Worm (Caenorhabditis elegans) whole organism, midembryonic: ENCODE results near the gene F09F9.3.

Experiments used
- T22C8.4 ChIP-seq: fragments of 200-800 bp; sonication (Bioruptor generic); IDR thresholded peaks from 2 replicates; pipeline ENCODE4 v1.3.6; 2022; ENCODE audit warnings: missing genetic modification characterization, missing compliant biosample characterization
- cog-1 ChIP-seq: sonication (generic microtip); optimal IDR thresholded peaks from 2 replicates; lab custom pipeline; 2016; ENCODE audit warnings: missing genetic modification characterization, missing compliant biosample characterization
- flt-1 ChIP-seq: fragments of 200-800 bp; sonication (Bioruptor generic); IDR thresholded peaks from 2 replicates; pipeline ENCODE4 v1.3.6; 2022; ENCODE audit warnings: missing genetic modification characterization, missing compliant biosample characterization
- klf-2 ChIP-seq: fragments of 200-800 bp; sonication (Bioruptor generic); conservative IDR thresholded peaks from 2 replicates; pipeline ENCODE4 v1.3.6; 2022; ENCODE audit warnings: missing genetic modification reagents, missing genetic modification characterization, missing compliant biosample characterization
- med-1 ChIP-seq: sonication (generic microtip); optimal IDR thresholded peaks from 2 replicates; lab custom pipeline; 2017; ENCODE audit warnings: missing genetic modification characterization, mild to moderate bottlenecking, missing compliant biosample characterization, antibody characterized with exemption, missing genetic modification reagents; ENCODE audit not compliant: insufficient read depth
- ref-1 ChIP-seq: fragments of 200-800 bp; sonication (Bioruptor generic); conservative IDR thresholded peaks from 2 replicates; pipeline ENCODE4 v1.3.6; 2022; ENCODE audit warnings: missing genetic modification reagents, missing genetic modification characterization, missing compliant biosample characterization
- tab-1 ChIP-seq: fragments of 200-800 bp; sonication (Bioruptor generic); IDR thresholded peaks from 2 replicates; pipeline ENCODE4 v1.3.6; 2022; ENCODE audit warnings: missing genetic modification characterization, missing compliant biosample characterization
- ztf-23 ChIP-seq: fragments of 200-800 bp; sonication (Bioruptor generic); IDR thresholded peaks from 2 replicates; pipeline ENCODE4 v1.3.6; 2022; ENCODE audit warnings: missing genetic modification reagents, missing genetic modification characterization, missing compliant biosample characterization
- ztf-29 ChIP-seq: fragments of 200-800 bp; sonication (Bioruptor generic); IDR thresholded peaks from 2 replicates; pipeline ENCODE4 v1.3.6; 2022; ENCODE audit warnings: missing genetic modification reagents, missing genetic modification characterization, missing compliant biosample characterization

The F09F9.3 gene

DNA sequence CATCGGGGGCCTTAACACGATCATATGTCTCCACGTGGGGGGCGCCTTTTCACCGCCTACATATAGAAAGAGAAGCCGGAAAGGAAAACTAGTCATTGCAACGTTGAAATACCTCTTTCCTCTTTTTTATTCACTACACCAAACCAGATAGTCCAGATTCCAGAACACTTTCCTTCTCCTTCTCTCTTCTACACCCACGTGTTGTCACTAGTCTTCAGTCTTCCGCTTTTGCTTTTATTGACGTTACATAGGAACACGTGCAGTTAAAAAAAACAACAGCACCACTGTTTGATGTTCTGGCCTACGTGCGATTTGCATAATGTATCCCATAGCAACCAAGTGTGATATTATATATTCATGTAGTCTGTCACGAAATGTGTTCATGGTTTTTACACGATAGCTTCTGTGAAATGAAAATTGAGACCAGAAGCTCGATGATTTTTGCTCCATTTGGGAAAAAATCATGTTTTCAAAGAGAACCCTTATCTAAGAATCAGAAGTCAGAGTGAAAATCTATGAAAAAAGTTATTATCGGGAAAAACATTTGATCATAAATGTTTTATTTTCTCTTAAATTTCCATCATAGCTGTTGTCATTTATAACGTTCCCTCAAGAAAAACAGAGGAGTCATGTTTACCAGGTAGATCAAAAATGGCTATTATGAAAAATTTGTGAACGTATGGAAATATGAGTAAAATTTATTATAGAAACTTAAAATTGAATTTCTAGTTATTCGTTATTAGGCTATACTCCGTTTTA, 22.6 kb upstream of the F09F9.3 start:
- no peak for TF ChIP-seq tab-1
- TF ChIP-seq T22C8.4 (GFP tag; lab: Robert Waterston, UW): no peak
- no peak for TF ChIP-seq ztf-23
- no peak for TF ChIP-seq klf-2 (GFP tag; lab: Robert Waterston, UW)
- no peak for TF ChIP-seq ztf-29
- TF ChIP-seq flt-1 (GFP tag; lab: Robert Waterston, UW): no peak
- no peak for TF ChIP-seq cog-1 (tag; lab: Kevin White, UChicago)
- TF ChIP-seq med-1 (GFP tag; lab: Kevin White, UChicago): no peak
- no peak for TF ChIP-seq ref-1

DNA sequence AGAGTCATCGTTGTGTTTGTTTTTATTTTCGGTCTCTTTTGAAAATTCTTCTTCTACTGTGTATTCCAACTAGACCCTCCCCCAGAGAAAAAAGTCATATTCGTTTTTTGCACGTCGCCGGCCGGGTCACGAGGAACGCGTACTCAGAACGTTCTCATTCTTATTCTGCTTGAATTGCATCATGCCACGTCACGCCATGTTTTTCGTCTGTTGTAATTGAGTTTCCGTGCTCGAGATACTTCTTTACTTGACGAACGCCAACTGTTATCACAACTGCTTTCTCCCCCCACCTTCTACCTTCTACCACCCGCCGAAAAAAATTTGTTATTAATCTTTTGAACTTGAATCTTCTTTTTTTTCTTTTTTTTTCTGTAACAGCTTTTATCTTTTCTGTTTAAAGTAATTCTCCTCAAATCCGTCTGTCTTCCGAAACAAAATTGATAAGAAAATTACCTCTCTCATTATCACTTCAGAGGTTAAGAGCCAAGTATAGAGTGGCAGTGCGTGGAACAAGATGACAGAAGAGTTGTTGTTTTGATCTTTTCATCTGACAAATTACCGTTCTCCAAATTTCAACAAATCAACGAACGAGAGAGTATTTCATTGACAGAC, 21.9 kb upstream of the F09F9.3 start:
- TF ChIP-seq tab-1: no peak
- no peak for TF ChIP-seq ref-1
- TF ChIP-seq ztf-29: no peak
- TF ChIP-seq flt-1 (GFP tag; lab: Robert Waterston, UW): no peak
- no peak for TF ChIP-seq cog-1 (tag; lab: Kevin White, UChicago)
- no peak for TF ChIP-seq T22C8.4 (GFP tag; lab: Robert Waterston, UW)
- no peak for TF ChIP-seq med-1 (GFP tag; lab: Kevin White, UChicago)
- no peak for TF ChIP-seq klf-2 (GFP tag; lab: Robert Waterston, UW)
- no peak for TF ChIP-seq ztf-23

DNA sequence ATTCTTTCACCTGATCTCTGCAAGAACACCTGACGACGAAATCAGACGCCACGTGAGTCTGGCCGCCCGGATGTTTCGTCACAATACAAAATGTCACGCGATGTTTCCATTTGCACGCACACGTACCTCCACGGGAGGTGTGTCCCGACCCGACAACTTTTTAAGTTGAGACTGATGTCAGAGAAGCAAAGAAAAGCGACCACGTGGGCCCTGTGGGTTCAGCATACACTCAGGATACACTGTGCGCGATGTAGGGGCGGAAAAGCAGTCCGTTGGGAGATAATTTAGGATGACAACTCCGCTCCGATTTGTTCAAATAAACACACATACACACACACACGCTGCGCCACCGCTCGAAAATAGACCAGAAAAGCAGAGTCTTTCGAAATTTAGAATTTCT, 21.4 kb upstream of the F09F9.3 start:
- TF ChIP-seq klf-2 (GFP tag; lab: Robert Waterston, UW): no peak
- TF ChIP-seq ztf-29: no peak
- TF ChIP-seq tab-1: no peak
- TF ChIP-seq cog-1 (tag; lab: Kevin White, UChicago): no peak
- TF ChIP-seq T22C8.4 (GFP tag; lab: Robert Waterston, UW): no peak
- no peak for TF ChIP-seq flt-1 (GFP tag; lab: Robert Waterston, UW)
- TF ChIP-seq ref-1: no peak
- no peak for TF ChIP-seq med-1 (GFP tag; lab: Kevin White, UChicago)

DNA sequence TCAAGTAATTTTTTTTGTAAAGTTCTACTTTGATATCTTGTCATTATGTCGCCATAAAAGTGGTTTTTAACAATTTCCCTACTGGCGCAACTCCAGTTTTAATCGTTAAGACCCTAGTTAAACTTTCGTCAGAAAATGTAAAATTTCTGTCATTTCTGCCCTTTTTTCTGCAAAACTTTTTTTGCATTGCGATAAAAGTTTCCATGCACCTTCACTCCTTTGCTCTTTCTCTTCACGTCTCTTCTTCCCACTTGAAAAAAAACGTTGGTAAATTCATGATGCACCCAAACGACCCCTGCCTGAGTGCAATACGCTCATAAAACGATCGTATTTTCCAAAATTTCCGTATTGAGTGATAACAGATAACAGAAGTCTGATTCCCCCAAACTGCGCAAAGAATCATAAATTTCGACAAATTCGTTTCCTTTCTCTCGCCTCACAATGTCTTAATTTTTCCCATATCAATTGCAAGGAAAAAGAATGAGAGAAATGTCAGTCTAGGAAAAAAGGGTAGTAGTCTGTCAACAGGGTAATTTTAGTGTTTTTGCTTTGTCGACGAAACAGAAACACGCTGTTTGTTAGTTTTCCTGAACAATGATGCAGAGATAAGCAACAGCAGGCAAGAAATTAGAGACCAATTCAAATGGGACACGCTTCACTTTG, 20.1 kb upstream of the F09F9.3 start:
- TF ChIP-seq ref-1: no peak
- TF ChIP-seq cog-1 (tag; lab: Kevin White, UChicago): no peak
- no peak for TF ChIP-seq T22C8.4 (GFP tag; lab: Robert Waterston, UW)
- TF ChIP-seq tab-1: no peak
- TF ChIP-seq flt-1 (GFP tag; lab: Robert Waterston, UW): no peak
- TF ChIP-seq klf-2 (GFP tag; lab: Robert Waterston, UW): no peak
- TF ChIP-seq med-1 (GFP tag; lab: Kevin White, UChicago): no peak
- no peak for TF ChIP-seq ztf-23
- TF ChIP-seq ztf-29: no peak

DNA sequence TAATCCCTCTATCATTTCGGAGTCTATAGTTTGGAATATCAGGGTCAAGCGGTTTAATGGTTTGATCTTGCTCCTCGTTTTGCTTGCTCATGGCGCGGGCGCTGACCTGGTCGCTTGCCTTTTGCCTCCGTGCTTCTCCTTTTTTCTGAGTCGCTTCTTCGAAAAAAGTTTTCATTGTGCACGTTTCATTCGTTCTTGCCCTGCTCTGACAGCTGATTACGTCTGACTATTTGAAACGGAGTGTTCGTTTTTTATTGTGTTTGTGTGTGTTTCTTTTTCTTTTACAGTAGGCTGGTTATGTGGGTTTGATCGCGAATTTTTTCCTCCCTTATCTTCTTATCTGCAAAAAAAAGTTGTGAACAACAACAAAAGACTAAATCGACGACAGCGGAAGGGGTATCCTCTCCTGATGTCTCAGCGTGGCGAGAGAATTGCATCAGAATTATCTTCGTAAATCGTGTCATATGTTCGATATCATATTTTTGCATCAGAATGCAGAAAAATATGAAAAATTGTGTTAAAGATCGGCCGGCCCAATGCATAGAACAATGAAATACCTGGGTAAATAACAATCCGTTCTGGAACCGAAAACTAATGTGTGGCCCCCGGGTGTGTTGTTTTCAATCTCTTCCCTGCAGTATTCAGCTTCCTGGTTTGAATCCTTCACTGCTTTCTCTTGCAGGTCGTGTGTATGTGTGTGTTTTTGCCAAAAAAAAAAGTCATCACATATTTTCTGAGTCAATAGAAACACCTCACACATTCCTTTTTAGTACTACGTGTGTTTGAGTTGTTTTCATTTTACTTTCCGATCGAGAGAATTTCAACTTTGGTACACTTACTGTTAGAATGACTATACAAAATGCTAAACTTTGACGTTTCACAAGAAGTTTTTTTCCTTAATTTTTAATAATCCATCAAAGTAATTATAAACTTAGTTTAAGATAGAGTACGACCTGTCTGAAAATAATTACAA, 19.0 kb upstream of the F09F9.3 start, which contains the start of gene ZK470.4:
Gene ZK470.4, minus strand, starts transcription at position 175 of the 973 bp plus-strand sequence.
- TF ChIP-seq cog-1 (tag; lab: Kevin White, UChicago): no peak
- TF ChIP-seq ztf-29: no peak
- no peak for TF ChIP-seq ref-1
- no peak for TF ChIP-seq flt-1 (GFP tag; lab: Robert Waterston, UW)
- TF ChIP-seq T22C8.4 (GFP tag; lab: Robert Waterston, UW): no peak
- TF ChIP-seq med-1 (GFP tag; lab: Kevin White, UChicago): no peak
- no peak for TF ChIP-seq tab-1
- no peak for TF ChIP-seq klf-2 (GFP tag; lab: Robert Waterston, UW)
- no peak for TF ChIP-seq ztf-23

DNA sequence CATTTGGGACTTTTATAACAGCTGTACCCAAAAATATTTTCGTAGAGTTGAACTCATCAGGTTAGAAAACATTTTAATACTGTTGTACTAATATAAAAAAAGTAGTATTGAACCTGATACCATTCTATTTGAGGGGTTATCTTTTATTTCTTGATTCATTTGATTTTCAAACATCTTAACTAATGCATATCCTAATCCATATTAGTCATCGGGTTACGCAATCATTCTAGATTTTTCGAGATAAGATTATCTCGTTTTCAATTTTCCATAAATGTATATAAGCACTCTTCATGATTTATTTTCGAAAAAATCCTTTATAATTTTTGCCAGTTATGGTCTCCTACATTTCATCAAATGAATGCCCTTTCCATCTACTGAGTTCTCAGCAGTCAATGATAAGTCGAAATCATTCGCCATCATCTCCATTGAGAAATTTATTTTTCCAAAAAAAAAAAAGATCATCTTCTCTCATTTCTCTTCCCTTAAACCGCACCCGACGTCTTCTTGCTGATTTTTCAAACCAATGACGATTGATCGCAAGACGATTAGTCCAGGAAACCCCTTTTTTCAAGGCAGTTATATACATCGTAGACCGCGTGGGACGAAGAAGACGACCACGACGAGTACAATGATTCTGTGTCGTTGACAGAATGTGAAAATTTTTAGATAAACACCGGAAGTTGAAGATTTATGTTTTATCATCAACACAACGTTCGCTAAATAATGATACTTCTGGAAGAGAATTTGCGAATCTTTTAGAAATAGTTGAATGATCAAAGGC, 17.8 kb upstream of the F09F9.3 start:
- no peak for TF ChIP-seq ztf-29
- no peak for TF ChIP-seq T22C8.4 (GFP tag; lab: Robert Waterston, UW)
- TF ChIP-seq tab-1: no peak
- TF ChIP-seq cog-1 (tag; lab: Kevin White, UChicago): no peak
- no peak for TF ChIP-seq flt-1 (GFP tag; lab: Robert Waterston, UW)
- no peak for TF ChIP-seq ztf-23
- no peak for TF ChIP-seq klf-2 (GFP tag; lab: Robert Waterston, UW)
- TF ChIP-seq med-1 (GFP tag; lab: Kevin White, UChicago): no peak
- no peak for TF ChIP-seq ref-1

DNA sequence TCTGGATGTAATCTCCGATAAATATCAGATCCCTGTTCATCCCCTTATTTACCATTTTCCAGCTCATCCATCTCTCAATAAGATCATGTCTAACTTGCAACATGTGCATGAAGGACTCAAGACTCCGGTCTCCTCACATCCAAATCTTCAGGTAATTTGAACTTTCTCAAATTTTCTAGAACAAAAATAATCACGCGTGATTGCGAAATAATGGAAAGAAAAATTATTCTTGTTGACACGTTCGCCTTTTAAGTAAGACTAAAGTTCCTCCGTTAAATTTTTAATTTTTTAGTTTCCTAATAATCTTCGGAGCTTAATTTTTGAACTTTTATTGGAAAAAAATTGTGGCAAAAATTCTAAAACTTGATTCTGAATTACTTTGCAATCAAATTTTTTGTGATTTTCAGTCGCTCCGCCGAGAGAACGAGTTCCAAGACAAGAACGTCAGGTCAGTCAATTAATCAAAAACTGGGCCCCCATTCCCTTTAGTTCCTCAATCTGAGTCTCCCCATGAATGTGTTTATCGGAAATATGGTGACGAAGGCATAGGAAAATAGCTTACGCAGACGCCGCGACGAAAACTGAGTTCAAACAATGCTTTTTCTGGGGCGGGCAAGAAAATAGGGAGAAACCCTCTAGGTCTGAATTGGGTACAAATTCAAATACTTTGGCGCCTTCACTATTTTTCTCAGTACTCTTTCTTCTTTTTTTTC, 16.8 kb upstream of the F09F9.3 start:
- TF ChIP-seq ztf-23: no peak
- no peak for TF ChIP-seq ztf-29
- TF ChIP-seq tab-1: no peak
- TF ChIP-seq ref-1: no peak
- TF ChIP-seq klf-2 (GFP tag; lab: Robert Waterston, UW): no peak
- TF ChIP-seq cog-1 (tag; lab: Kevin White, UChicago): no peak
- no peak for TF ChIP-seq T22C8.4 (GFP tag; lab: Robert Waterston, UW)
- TF ChIP-seq flt-1 (GFP tag; lab: Robert Waterston, UW): no peak
- no peak for TF ChIP-seq med-1 (GFP tag; lab: Kevin White, UChicago)
